Fruit fly (Drosophila melanogaster) whole organism, embryonic: ENCODE measurements around the gene CG31213.

Experiments used
- Atf-2 ChIP-seq: fragments of 200-800 bp; sonication (Bioruptor generic); optimal IDR thresholded peaks from 2 replicates; lab custom pipeline; 2016; ENCODE audit warnings: missing biosample characterization, missing genetic modification characterization
- BEAF-32 ChIP-seq: fragments of 200-800 bp; sonication (Bioruptor generic); optimal IDR thresholded peaks from 3 replicates; lab custom pipeline; 2017; ENCODE audit warnings: missing biosample characterization, missing genetic modification characterization, mild to moderate bottlenecking, moderate library complexity, missing genetic modification reagents
- Bdp1 ChIP-seq: fragments of 200-800 bp; sonication (Bioruptor generic); optimal IDR thresholded peaks from 3 replicates; lab custom pipeline; 2016; ENCODE audit warnings: missing biosample characterization, missing genetic modification characterization
- CG10431 ChIP-seq: fragments of 200-800 bp; sonication (Bioruptor generic); optimal IDR thresholded peaks from 3 replicates; lab custom pipeline; 2018; ENCODE audit warnings: missing biosample characterization, mild to moderate bottlenecking, missing genetic modification characterization
- CG10979 ChIP-seq: fragments of 200-800 bp; sonication (Bioruptor generic); optimal IDR thresholded peaks from 2 replicates; lab custom pipeline; 2018; ENCODE audit warnings: missing biosample characterization, mild to moderate bottlenecking, missing genetic modification characterization, moderate library complexity
- CG12219 ChIP-seq: fragments of 200-800 bp; sonication (Bioruptor generic); optimal IDR thresholded peaks from 3 replicates; lab custom pipeline; 2018; ENCODE audit warnings: missing biosample characterization, mild to moderate bottlenecking, missing genetic modification characterization
- CG13123 ChIP-seq: fragments of 200-800 bp; sonication (Bioruptor generic); optimal IDR thresholded peaks from 2 replicates; lab custom pipeline; 2016; ENCODE audit warnings: missing biosample characterization, missing genetic modification characterization
- CG13287 ChIP-seq: fragments of 200-800 bp; sonication (Bioruptor generic); IDR thresholded peaks from 2 replicates; pipeline ENCODE4 v1.3.6; 2022; ENCODE audit warnings: missing biosample characterization, missing genetic modification characterization; ENCODE audit not compliant: partially characterized antibody
- CG15011 ChIP-seq: fragments of 200-800 bp; sonication (Bioruptor generic); optimal IDR thresholded peaks from 3 replicates; lab custom pipeline; 2018; ENCODE audit warnings: missing biosample characterization, mild to moderate bottlenecking, missing genetic modification characterization
- CG15696 ChIP-seq: fragments of 200-800 bp; sonication (Bioruptor generic); optimal IDR thresholded peaks from 2 replicates; lab custom pipeline; 2019; ENCODE audit warnings: missing biosample characterization, mild to moderate bottlenecking, missing genetic modification characterization, moderate library complexity
- CG30020 ChIP-seq: fragments of 200-800 bp; optimal IDR thresholded peaks from 2 replicates; lab custom pipeline; 2019; ENCODE audit warnings: missing biosample characterization, mild to moderate bottlenecking, missing genetic modification characterization, moderate library complexity
- CG30431 ChIP-seq: fragments of 200-800 bp; sonication (Bioruptor generic); optimal IDR thresholded peaks from 2 replicates; lab custom pipeline; 2017; ENCODE audit warnings: missing biosample characterization, missing genetic modification characterization
- CG31441 ChIP-seq: fragments of 200-800 bp; sonication (Bioruptor generic); IDR thresholded peaks from 2 replicates; pipeline ENCODE4 v1.3.6; 2022; ENCODE audit warnings: missing biosample characterization, missing genetic modification characterization
- CG34422 ChIP-seq: fragments of 200-800 bp; sonication (Bioruptor generic); IDR thresholded peaks from 3 replicates; pipeline ENCODE4 v1.3.6; 2022; ENCODE audit warnings: missing biosample characterization, missing genetic modification characterization
- CG4404 ChIP-seq: fragments of 200-800 bp; sonication (Bioruptor generic); IDR thresholded peaks from 2 replicates; pipeline ENCODE4 v1.3.6; 2022; ENCODE audit warnings: missing biosample characterization, missing genetic modification characterization
- CG5180 ChIP-seq: fragments of 200-800 bp; sonication (Bioruptor generic); optimal IDR thresholded peaks from 3 replicates; lab custom pipeline; 2017; ENCODE audit warnings: missing biosample characterization, missing genetic modification characterization, mild to moderate bottlenecking, moderate library complexity, missing genetic modification reagents
- CG5245 ChIP-seq: fragments of 200-800 bp; sonication (Bioruptor generic); optimal IDR thresholded peaks from 3 replicates; lab custom pipeline; 2016; ENCODE audit warnings: missing biosample characterization, missing genetic modification characterization
- CG7357 ChIP-seq: fragments of 200-800 bp; sonication (Bioruptor generic); IDR thresholded peaks from 3 replicates; pipeline ENCODE4 v1.3.6; 2022; ENCODE audit warnings: missing biosample characterization, missing genetic modification characterization
- CG8478 ChIP-seq: fragments of >200 bp; optimal IDR thresholded peaks from 2 replicates; lab custom pipeline; 2018
- Chrac-16 ChIP-seq: fragments of 200-800 bp; sonication (Bioruptor generic); optimal IDR thresholded peaks from 3 replicates; lab custom pipeline; 2016; ENCODE audit warnings: missing biosample characterization, missing genetic modification characterization
- CkIIα-i1 ChIP-seq: fragments of 200-800 bp; sonication (Bioruptor generic); IDR thresholded peaks from 2 replicates; pipeline ENCODE4 v1.3.6; 2022; ENCODE audit warnings: missing biosample characterization, missing genetic modification characterization
- CrebB ChIP-seq: fragments of 200-800 bp; sonication (Bioruptor generic); optimal IDR thresholded peaks from 3 replicates; lab custom pipeline; 2018; ENCODE audit warnings: missing biosample characterization, mild to moderate bottlenecking, missing genetic modification characterization
- Dfd ChIP-seq, 2 experiments: fragments of >200 bp; optimal IDR thresholded peaks; 2 replicates each; lab custom pipeline; 2017; ENCODE audit warnings: missing biosample characterization in 2 of 2, missing genetic modification characterization in 2 of 2
- Dref ChIP-seq: fragments of 200-800 bp; sonication (Bioruptor generic); IDR thresholded peaks from 2 replicates; pipeline ENCODE4 v1.3.6; 2022; ENCODE audit warnings: missing biosample characterization, missing genetic modification characterization
- E2f2 ChIP-seq: fragments of 200-800 bp; sonication (Bioruptor generic); IDR thresholded peaks from 2 replicates; pipeline ENCODE4 v1.3.6; 2022; ENCODE audit warnings: missing biosample characterization, missing genetic modification characterization
- Gsc ChIP-seq: fragments of 200-800 bp; sonication (Bioruptor generic); IDR thresholded peaks from 2 replicates; pipeline ENCODE4 v1.3.6; 2022; ENCODE audit warnings: missing biosample characterization, missing genetic modification characterization
- HLH54F ChIP-seq: fragments of 200-800 bp; sonication (Bioruptor generic); optimal IDR thresholded peaks from 3 replicates; lab custom pipeline; 2016; ENCODE audit warnings: missing biosample characterization, missing genetic modification characterization
- Hmr ChIP-seq: fragments of 200-800 bp; sonication (Bioruptor generic); optimal IDR thresholded peaks from 3 replicates; lab custom pipeline; 2017; ENCODE audit warnings: mild to moderate bottlenecking, missing biosample characterization, missing genetic modification reagents, missing genetic modification characterization
- Lhr ChIP-seq: fragments of 200-800 bp; sonication (Bioruptor generic); optimal IDR thresholded peaks from 3 replicates; lab custom pipeline; 2017; ENCODE audit warnings: mild to moderate bottlenecking, missing biosample characterization, missing genetic modification reagents, missing genetic modification characterization
- NK7.1 ChIP-seq: fragments of 200-800 bp; sonication (Bioruptor generic); optimal IDR thresholded peaks from 3 replicates; lab custom pipeline; 2016; ENCODE audit warnings: missing biosample characterization, missing genetic modification characterization
- Ptx1 ChIP-seq: fragments of 200-800 bp; sonication (Bioruptor generic); IDR thresholded peaks from 2 replicates; pipeline ENCODE4 v1.3.6; 2022; ENCODE audit warnings: missing biosample characterization, missing genetic modification characterization
- Sin3A ChIP-seq: fragments of >200 bp; optimal IDR thresholded peaks from 2 replicates; lab custom pipeline; 2018
- TFAM ChIP-seq: fragments of 200-800 bp; sonication (Bioruptor generic); optimal IDR thresholded peaks from 2 replicates; lab custom pipeline; 2017; ENCODE audit warnings: missing biosample characterization, missing genetic modification characterization, inconsistent platforms
- ash1 ChIP-seq: fragments of 200-800 bp; sonication (Bioruptor generic); optimal IDR thresholded peaks from 2 replicates; lab custom pipeline; 2018; ENCODE audit warnings: missing biosample characterization, mild to moderate bottlenecking, missing genetic modification characterization
- bab2 ChIP-seq: fragments of 200-800 bp; sonication (Bioruptor generic); optimal IDR thresholded peaks from 2 replicates; lab custom pipeline; 2016; ENCODE audit warnings: missing biosample characterization, missing genetic modification characterization
- chm ChIP-seq: fragments of 200-800 bp; sonication (Bioruptor generic); IDR thresholded peaks from 2 replicates; pipeline ENCODE4 v1.3.6; 2022; ENCODE audit warnings: missing biosample characterization, missing genetic modification characterization
- ci ChIP-seq: fragments of 200-800 bp; sonication (Bioruptor generic); IDR thresholded peaks from 3 replicates; pipeline ENCODE4 v1.3.6; 2022; ENCODE audit warnings: missing biosample characterization, missing genetic modification characterization
- dan ChIP-seq: fragments of 200-800 bp; sonication (Bioruptor generic); IDR thresholded peaks from 2 replicates; pipeline ENCODE4 v1.3.6; 2022; ENCODE audit warnings: missing biosample characterization, missing genetic modification characterization
- dysf ChIP-seq: fragments of 200-800 bp; sonication (Bioruptor generic); IDR thresholded peaks from 3 replicates; pipeline ENCODE4 v1.3.6; 2022; ENCODE audit warnings: missing biosample characterization, missing genetic modification characterization
- gfzf ChIP-seq: fragments of 200-800 bp; sonication (Bioruptor generic); optimal IDR thresholded peaks from 2 replicates; lab custom pipeline; 2016; ENCODE audit warnings: missing biosample characterization, mild to moderate bottlenecking, missing genetic modification characterization, moderate library complexity
- gsb ChIP-seq: fragments of 200-800 bp; sonication (Bioruptor generic); IDR thresholded peaks from 2 replicates; pipeline ENCODE4 v1.3.6; 2022; ENCODE audit warnings: missing biosample characterization, missing genetic modification characterization
- hkb ChIP-seq, 2 experiments: fragments of 200-800 bp in 1 of 2; fragments of >200 bp in 1 of 2; sonication (Bioruptor generic) in 1 of 2; IDR thresholded peaks in 1 of 2; optimal IDR thresholded peaks in 1 of 2; 2 replicates each; pipeline versions ENCODE4 v1.3.6 to Lab custom; 2017 to 2022; ENCODE audit warnings: missing biosample characterization in 1 of 2, missing genetic modification characterization in 1 of 2
- ken ChIP-seq: fragments of 200-800 bp; sonication (Bioruptor generic); IDR thresholded peaks from 3 replicates; pipeline ENCODE4 v1.3.6; 2022; ENCODE audit warnings: missing biosample characterization, missing genetic modification characterization
- knrl ChIP-seq: fragments of 200-800 bp; sonication (Bioruptor generic); IDR thresholded peaks from 3 replicates; pipeline ENCODE4 v1.3.6; 2022; ENCODE audit warnings: missing biosample characterization, missing genetic modification characterization; ENCODE audit not compliant: partially characterized antibody
- onecut ChIP-seq: fragments of 200-800 bp; sonication (Bioruptor generic); IDR thresholded peaks from 2 replicates; pipeline ENCODE4 v1.3.6; 2022; ENCODE audit warnings: missing biosample characterization, missing genetic modification characterization
- repo ChIP-seq: fragments of 200-800 bp; sonication (Bioruptor generic); optimal IDR thresholded peaks from 2 replicates; lab custom pipeline; 2016; ENCODE audit warnings: missing biosample characterization, missing genetic modification characterization
- sens-2 ChIP-seq: fragments of 200-800 bp; sonication (Bioruptor generic); IDR thresholded peaks from 2 replicates; pipeline ENCODE4 v1.3.6; 2022; ENCODE audit warnings: missing biosample characterization, missing genetic modification characterization
- unpg ChIP-seq: fragments of 200-800 bp; sonication (Bioruptor generic); optimal IDR thresholded peaks from 3 replicates; lab custom pipeline; 2018; ENCODE audit warnings: missing biosample characterization, mild to moderate bottlenecking, missing genetic modification characterization, moderate library complexity
- usp ChIP-seq: fragments of >200 bp; optimal IDR thresholded peaks from 2 replicates; lab custom pipeline; 2017; ENCODE audit warnings: missing biosample characterization, missing genetic modification characterization
- vnd ChIP-seq: fragments of 200-800 bp; sonication (Bioruptor generic); IDR thresholded peaks from 3 replicates; pipeline ENCODE4 v1.3.6; 2022; ENCODE audit warnings: missing biosample characterization, missing genetic modification characterization; ENCODE audit not compliant: partially characterized antibody
- wek ChIP-seq: fragments of 200-800 bp; sonication (Bioruptor generic); optimal IDR thresholded peaks from 3 replicates; lab custom pipeline; 2018; ENCODE audit warnings: missing biosample characterization, mild to moderate bottlenecking, missing genetic modification characterization, moderate library complexity
- zfh1 ChIP-seq: fragments of 200-800 bp; sonication (Bioruptor generic); IDR thresholded peaks from 3 replicates; pipeline ENCODE4 v1.3.6; 2022; ENCODE audit warnings: missing biosample characterization, missing genetic modification characterization

CG31213 gene

dm6 chr3R:19998418-19998817 lies 25.7 kb downstream of the CG31213 start (continued):
- TF ChIP-seq Chrac-16 (GFP tag; lab: Kevin White, UChicago) (peak; percentile 71), gsb (peak; percentile 37; the same call in 1 of the 2 replicates), repo (peak; percentile 50), CG8478 (lab: Kevin White, UChicago) (no peak), ci (peak; percentile 93), Lhr (GFP tag; lab: Kevin White, UChicago) (peak; percentile 32), CkIIα-i1 (no peak), CG30020 (peak; percentile 21), usp (GFP tag; lab: Kevin White, UChicago) (no peak), vnd (no peak), CrebB (tag; lab: Kevin White, UChicago) (peak; percentile 39), CG15696 (tag; lab: Kevin White, UChicago) (peak; percentile 69), ken (GFP tag; lab: Robert Waterston, UW) (peak; percentile 85), BEAF-32 (no peak), CG5245 (GFP tag; lab: Kevin White, UChicago) (peak; percentile 84), CG34422 (GFP tag; lab: Robert Waterston, UW) (no peak; the same call in none of the 3 replicates), unpg (peak; percentile 81), zfh1 (GFP tag; lab: Robert Waterston, UW) (peak; percentile 93), CG15011 (GFP tag; lab: Kevin White, UChicago) (peak; percentile 3), CG5180 (GFP tag; lab: Kevin White, UChicago) (peak; percentile 51), CG12219 (peak; percentile 79), CG10979 (tag; lab: Kevin White, UChicago) (peak; percentile 87), E2f2 (GFP tag; lab: Robert Waterston, UW) (no peak), HLH54F (GFP tag; lab: Kevin White, UChicago) (peak; percentile 44), Bdp1 (GFP tag; lab: Kevin White, UChicago) (peak; percentile 53), CG4404 (GFP tag; lab: Robert Waterston, UW) (peak; percentile 74), gfzf (GFP tag; lab: Kevin White, UChicago) (no peak), CG30431 (GFP tag; lab: Kevin White, UChicago) (peak; percentile 75), Gsc (no peak), onecut (GFP tag; lab: Robert Waterston, UW) (peak; percentile 71), Atf-2 (GFP tag; lab: Kevin White, UChicago) (peak; percentile 59), dan (GFP tag; lab: Robert Waterston, UW) (peak; percentile 64; the same call in 1 of the 2 replicates), Dfd (GFP tag; optimal IDR thresholded peaks at IDR 0.05; lab: Kevin White, UChicago) (no peak), hkb (optimal IDR thresholded peaks at IDR 0.05; lab: Kevin White, UChicago) (no peak), hkb (GFP tag; IDR thresholded peaks at IDR 0.05; lab: Robert Waterston, UW) (peak; percentile 68), CG13123 (GFP tag; lab: Kevin White, UChicago) (peak; percentile 28), Dref (GFP tag; lab: Robert Waterston, UW) (no peak), Hmr (peak; percentile 19), NK7.1 (GFP tag; lab: Kevin White, UChicago) (no peak), dysf (GFP tag; lab: Robert Waterston, UW) (peak; percentile 72), chm (GFP tag; lab: Robert Waterston, UW) (peak; percentile 85), knrl (no peak), bab2 (peak; percentile 56), sens-2 (GFP tag; lab: Robert Waterston, UW) (peak; percentile 46; the same call in 1 of the 2 replicates), CG31441 (GFP tag; lab: Robert Waterston, UW) (peak; percentile 77), ash1 (no peak), wek (peak; percentile 62), Sin3A (no peak), TFAM (GFP tag; lab: Kevin White, UChicago) (peak; percentile 9), CG7357 (peak; percentile 52; the same call in 1 of the 3 replicates), CG10431 (GFP tag; lab: Kevin White, UChicago) (no peak), CG13287 (GFP tag; lab: Robert Waterston, UW) (no peak), Ptx1 (peak; percentile 74)
